Worm (Caenorhabditis elegans) whole organism, late embryonic: ENCODE measurements around the gene nuc-1.

Source experiments
- C38D4.7 ChIP-seq: fragments of 200-800 bp; sonication (Bioruptor generic); optimal IDR thresholded peaks from 2 replicates; lab custom pipeline; 2018; ENCODE audit warnings: mild to moderate bottlenecking, missing genetic modification characterization, moderate library complexity, missing compliant biosample characterization
- T23F11.4 ChIP-seq: fragments of 200-800 bp; sonication (Bioruptor generic); optimal IDR thresholded peaks from 2 replicates; lab custom pipeline; 2018; ENCODE audit warnings: mild to moderate bottlenecking, missing genetic modification characterization, missing compliant biosample characterization
- ahr-1 ChIP-seq: sonication (generic microtip); optimal IDR thresholded peaks from 2 replicates; lab custom pipeline; 2016; ENCODE audit warnings: missing genetic modification characterization, missing compliant biosample characterization
- ceh-18 ChIP-seq: sonication (generic microtip); optimal IDR thresholded peaks from 2 replicates; lab custom pipeline; 2016; ENCODE audit warnings: missing genetic modification characterization, missing compliant biosample characterization
- ceh-45 ChIP-seq: fragments of 200-800 bp; sonication (Bioruptor generic); IDR thresholded peaks from 2 replicates; pipeline ENCODE4 v1.3.6; 2022; ENCODE audit warnings: missing genetic modification reagents, missing genetic modification characterization, missing compliant biosample characterization
- ceh-9 ChIP-seq: sonication (generic microtip); optimal IDR thresholded peaks from 2 replicates; lab custom pipeline; 2016; ENCODE audit warnings: mild to moderate bottlenecking, missing genetic modification characterization, inconsistent platforms, missing compliant biosample characterization
- elt-2 ChIP-seq: sonication (generic microtip); optimal IDR thresholded peaks from 2 replicates; lab custom pipeline; 2016; ENCODE audit warnings: missing genetic modification reagents, missing genetic modification characterization, missing compliant biosample characterization
- elt-4 ChIP-seq: sonication (generic microtip); optimal IDR thresholded peaks from 2 replicates; lab custom pipeline; 2016; ENCODE audit warnings: missing genetic modification characterization, missing compliant biosample characterization
- fkh-10 ChIP-seq: fragments of 150-350 bp; optimal IDR thresholded peaks from 2 replicates; lab custom pipeline; 2014; ENCODE audit warnings: missing biosample characterization, missing genetic modification reagents, missing genetic modification characterization
- hlh-13 ChIP-seq: fragments of 200-800 bp; sonication (Bioruptor generic); optimal IDR thresholded peaks from 2 replicates; lab custom pipeline; 2018; ENCODE audit warnings: mild to moderate bottlenecking, missing genetic modification characterization, missing compliant biosample characterization
- hlh-30 ChIP-seq: sonication (generic microtip); optimal IDR thresholded peaks from 2 replicates; lab custom pipeline; 2017; ENCODE audit warnings: antibody characterized with exemption, missing genetic modification characterization, missing compliant biosample characterization; ENCODE audit not compliant: insufficient read depth
- hlh-6 ChIP-seq: sonication (generic microtip); optimal IDR thresholded peaks from 2 replicates; lab custom pipeline; 2016; ENCODE audit warnings: missing genotype, missing genetic modification characterization, missing compliant biosample characterization
- hlh-8 ChIP-seq: sonication (generic microtip); optimal IDR thresholded peaks from 2 replicates; lab custom pipeline; 2016; ENCODE audit warnings: missing genotype, missing genetic modification characterization, missing compliant biosample characterization
- lim-6 ChIP-seq: sonication (generic microtip); optimal IDR thresholded peaks from 2 replicates; lab custom pipeline; 2016; ENCODE audit warnings: missing genetic modification characterization, missing compliant biosample characterization
- lin-11 ChIP-seq: fragments of 200-800 bp; sonication (Bioruptor generic); optimal IDR thresholded peaks from 2 replicates; lab custom pipeline; 2018; ENCODE audit warnings: mild to moderate bottlenecking, missing genetic modification characterization, missing compliant biosample characterization
- nhr-232 ChIP-seq: sonication (generic microtip); optimal IDR thresholded peaks from 2 replicates; lab custom pipeline; 2016; ENCODE audit warnings: missing genetic modification characterization, missing compliant biosample characterization
- odd-2 ChIP-seq: sonication (generic microtip); optimal IDR thresholded peaks from 2 replicates; lab custom pipeline; 2017; ENCODE audit warnings: antibody characterized with exemption, mild to moderate bottlenecking, missing genetic modification characterization, missing compliant biosample characterization
- pag-3 ChIP-seq: sonication (generic microtip); optimal IDR thresholded peaks from 2 replicates; lab custom pipeline; 2016; ENCODE audit warnings: missing compliant biosample characterization, missing genetic modification characterization, borderline replicate concordance
- pros-1 ChIP-seq: fragments of 150-350 bp; optimal IDR thresholded peaks from 2 replicates; lab custom pipeline; 2014; ENCODE audit warnings: missing biosample characterization, missing genetic modification reagents, missing genetic modification characterization
- sox-2 ChIP-seq: fragments of 200-800 bp; sonication (Bioruptor generic); IDR thresholded peaks from 2 replicates; pipeline ENCODE4 v1.3.6; 2022; ENCODE audit warnings: missing genetic modification reagents, missing genetic modification characterization, missing compliant biosample characterization
- unc-3 ChIP-seq, 2 experiments: fragments of 200-800 bp in 1 of 2; sonication (Bioruptor generic) in 1 of 2; sonication (generic microtip) in 1 of 2; conservative IDR thresholded peaks in 1 of 2; optimal IDR thresholded peaks in 1 of 2; 2 replicates each; pipeline versions ENCODE4 v1.3.6 to Lab custom; 2016 to 2022; ENCODE audit warnings: missing compliant biosample characterization in 2 of 2, missing genetic modification characterization in 2 of 2, missing genetic modification reagents in 1 of 2
- unc-42 ChIP-seq: sonication (generic microtip); optimal IDR thresholded peaks from 2 replicates; lab custom pipeline; 2016; ENCODE audit warnings: missing genotype, missing genetic modification characterization, missing compliant biosample characterization
- unc-55 ChIP-seq: sonication (generic microtip); optimal IDR thresholded peaks from 2 replicates; lab custom pipeline; 2017; ENCODE audit warnings: missing biosample characterization, missing genetic modification reagents, missing genetic modification characterization

The nuc-1 gene

ce11 chrX:9540464-9540863, 759 bp downstream of the nuc-1 start:
- TF ChIP-seq pag-3 (tag; lab: Kevin White, UChicago): no peak
- no peak for TF ChIP-seq T23F11.4 (GFP tag; lab: Kevin White, UChicago)
- peak; percentile 81 for TF ChIP-seq elt-2 (tag; lab: Kevin White, UChicago)
- TF ChIP-seq, all 69 proteins: peak for 1

- TF ChIP-seq ahr-1 (tag; lab: Kevin White, UChicago): no peak
- TF ChIP-seq ceh-45 (GFP tag; lab: Robert Waterston, UW): no peak
- no peak for TF ChIP-seq unc-42 (tag; lab: Kevin White, UChicago)
- peak; percentile 15 for TF ChIP-seq ceh-18 (tag; lab: Kevin White, UChicago)
Measured at ce11 chrX:9543352-9543751, 3.6 kb downstream of the nuc-1 start, which contains the start of gene F49E2.5. TSS of gene F49E2.5 (plus strand) at chrX:9543652.

ce11 chrX:9544405-9544804, 4.7 kb downstream of the nuc-1 start:
- TF ChIP-seq ceh-18 (tag; lab: Kevin White, UChicago): peak; percentile 34
- no peak for TF ChIP-seq hlh-6 (tag; lab: Kevin White, UChicago)
- TF ChIP-seq unc-55 (GFP tag; lab: Kevin White, UChicago): no peak
- TF ChIP-seq elt-4 (tag; lab: Kevin White, UChicago): no peak
- TF ChIP-seq hlh-8 (tag; lab: Kevin White, UChicago): no peak
- TF ChIP-seq hlh-13 (GFP tag; lab: Kevin White, UChicago): no peak
- TF ChIP-seq sox-2 (GFP tag; lab: Robert Waterston, UW): no peak

ce11 chrX:9546640-9547039, 6.9 kb downstream of the nuc-1 start:
- no peak for TF ChIP-seq unc-3 (GFP tag; conservative IDR thresholded peaks at IDR 0.05; lab: Robert Waterston, UW)
- TF ChIP-seq unc-3 (tag; optimal IDR thresholded peaks at IDR 0.05; lab: Kevin White, UChicago): no peak

ce11 chrX:9547264-9547751, 7.6 kb downstream of the nuc-1 start:
- peak; percentile 57 for TF ChIP-seq unc-55 (GFP tag; lab: Kevin White, UChicago)
- TF ChIP-seq lin-11 (tag; lab: Kevin White, UChicago): no peak
- TF ChIP-seq, all 69 proteins: peak for 1

DNA sequence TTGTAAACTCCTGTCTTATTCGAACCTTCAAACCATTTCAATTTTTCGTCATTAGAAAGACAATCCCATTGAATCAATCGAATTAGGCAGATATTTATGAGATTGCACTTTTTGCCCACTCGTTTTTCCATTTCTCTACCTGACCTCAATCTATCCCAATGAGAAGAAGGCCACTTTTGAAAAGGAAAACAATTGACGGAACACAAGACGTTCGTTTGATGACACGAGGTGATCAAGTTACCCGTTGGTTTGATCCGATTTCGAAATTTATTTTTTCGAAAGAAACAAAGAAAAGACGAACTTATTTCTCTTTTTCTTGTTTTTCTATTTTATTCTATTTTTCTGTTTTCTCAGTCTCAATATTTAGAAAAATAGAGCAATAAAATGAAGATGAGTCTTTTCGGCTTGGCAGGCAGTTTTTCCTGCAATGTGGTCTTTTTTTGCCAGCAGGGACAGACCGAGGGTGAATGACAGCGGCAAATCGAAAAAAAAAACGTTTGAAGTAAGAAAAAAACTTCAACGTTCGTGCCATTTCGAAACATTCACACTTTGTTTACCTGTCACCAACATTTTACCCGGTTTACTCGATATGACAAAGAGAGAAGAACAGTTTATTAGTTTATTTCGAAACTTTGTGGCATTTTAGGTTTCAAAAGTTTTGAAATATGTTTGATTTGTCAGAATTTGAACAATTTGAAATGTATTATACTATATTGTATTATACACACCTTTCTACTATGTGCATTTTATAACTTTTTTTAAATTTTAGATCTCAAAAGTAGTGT, 8.5 kb downstream of the nuc-1 start:
- TF ChIP-seq hlh-8 (tag; lab: Kevin White, UChicago): no peak
- no peak for TF ChIP-seq hlh-30 (tag; lab: Kevin White, UChicago)
- no peak for TF ChIP-seq nhr-232 (tag; lab: Kevin White, UChicago)
- TF ChIP-seq lin-11 (tag; lab: Kevin White, UChicago): no peak

- TF ChIP-seq pros-1 (tag; lab: Kevin White, UChicago) (no peak), odd-2 (tag; lab: Kevin White, UChicago) (no peak), pag-3 (tag; lab: Kevin White, UChicago) (no peak), C38D4.7 (GFP tag; lab: Kevin White, UChicago) (no peak), nhr-232 (tag; lab: Kevin White, UChicago) (no peak), lim-6 (no peak), ceh-9 (tag; lab: Kevin White, UChicago) (no peak), fkh-10 (GFP tag; lab: Kevin White, UChicago) (no peak)
Measured at ce11 chrX:9548890-9549289, 9.2 kb downstream of the nuc-1 start.
